Fruit fly (Drosophila melanogaster) whole organism, prepupa: Measurements from ENCODE around the gene CG42729.

ENCODE experiments used
- CG11762 ChIP-seq: fragments of 200-800 bp; sonication (Bioruptor generic); optimal IDR thresholded peaks from 3 replicates; lab custom pipeline; 2016; ENCODE audit warnings: missing biosample characterization, missing genetic modification characterization; ENCODE audit not compliant: insufficient read depth
- esn ChIP-seq: fragments of 200-800 bp; sonication (Bioruptor generic); optimal IDR thresholded peaks from 2 replicates; lab custom pipeline; 2016; ENCODE audit warnings: missing biosample characterization, mild to moderate bottlenecking, missing genetic modification characterization, moderate library complexity

- TF ChIP-seq CG11762 (GFP tag; lab: Kevin White, UChicago) (no peak), esn (GFP tag; lab: Kevin White, UChicago) (no peak)
Observed at dm6 chr3L:15496274-15496673, 31.0 kb downstream of the CG42729 start, which contains the start of gene CG13455.
